Worm (Caenorhabditis elegans) whole organism, L4 larva: Measurements from ENCODE around the gene idpp-2.

Source experiments
- F37D6.2 ChIP-seq: sonication (generic microtip); optimal IDR thresholded peaks from 2 replicates; lab custom pipeline; 2016; ENCODE audit warnings: mild to moderate bottlenecking, missing genetic modification characterization, missing compliant biosample characterization
- F44E2.7 ChIP-seq: fragments of 200-800 bp; sonication (Bioruptor generic); IDR thresholded peaks from 2 replicates; pipeline ENCODE4 v2.1.2; 2022; ENCODE audit warnings: missing genetic modification characterization, missing compliant biosample characterization
- F49E8.2 ChIP-seq: sonication (generic microtip); optimal IDR thresholded peaks from 2 replicates; lab custom pipeline; 2016; ENCODE audit warnings: missing compliant biosample characterization, mild to moderate bottlenecking, missing genetic modification characterization, borderline replicate concordance
- T26A8.4 ChIP-seq: fragments of 200-800 bp; sonication (Bioruptor generic); IDR thresholded peaks from 2 replicates; pipeline ENCODE4 v1.3.6; 2022; ENCODE audit warnings: missing genetic modification characterization, missing compliant biosample characterization
- Y5F2A.4 ChIP-seq: fragments of 200-800 bp; sonication (Bioruptor generic); optimal IDR thresholded peaks from 2 replicates; lab custom pipeline; 2018; ENCODE audit warnings: mild to moderate bottlenecking, missing genetic modification characterization, missing compliant biosample characterization
- Y75B8A.6 ChIP-seq: fragments of 200-800 bp; sonication (Bioruptor generic); IDR thresholded peaks from 2 replicates; pipeline ENCODE4 v1.3.6; 2022; ENCODE audit warnings: missing genetic modification reagents, missing genetic modification characterization, missing compliant biosample characterization
- ZK337.2 ChIP-seq: fragments of 200-800 bp; sonication (Bioruptor generic); IDR thresholded peaks from 2 replicates; pipeline ENCODE4 v1.3.6; 2022; ENCODE audit warnings: missing genetic modification reagents, missing genetic modification characterization, missing compliant biosample characterization
- ZK546.5 ChIP-seq, 2 experiments: sonication (generic microtip); optimal IDR thresholded peaks; 2 replicates each; lab custom pipeline; 2017; ENCODE audit warnings: missing biosample characterization in 2 of 2, missing genetic modification characterization in 2 of 2
- aha-1 ChIP-seq: fragments of 150-350 bp; peaks from one replicate; lab custom pipeline; 2014; ENCODE audit warnings: missing biosample characterization, missing genetic modification characterization
- aly-2 ChIP-seq: sonication (generic microtip); optimal IDR thresholded peaks from 2 replicates; lab custom pipeline; 2018; ENCODE audit warnings: missing biosample characterization, missing genetic modification characterization
- ceh-20 ChIP-seq: fragments of 200-800 bp; sonication (Bioruptor generic); IDR thresholded peaks from 2 replicates; pipeline ENCODE4 v1.3.6; 2022; ENCODE audit warnings: missing genetic modification reagents, missing genetic modification characterization, missing compliant biosample characterization
- ceh-28 ChIP-seq: fragments of 150-350 bp; optimal IDR thresholded peaks from 2 replicates; lab custom pipeline; 2014; ENCODE audit warnings: missing biosample characterization, missing genetic modification reagents, missing genetic modification characterization
- ces-1 ChIP-seq: fragments of 150-350 bp; sonication (generic microtip); optimal IDR thresholded peaks from 4 replicates; lab custom pipeline; 2014; ENCODE audit warnings: missing biosample characterization, missing genetic modification reagents, missing genetic modification characterization
- dmd-6 ChIP-seq: fragments of 200-800 bp; sonication (Bioruptor generic); IDR thresholded peaks from 2 replicates; pipeline ENCODE4 v1.3.6; 2022; ENCODE audit warnings: missing genetic modification reagents, missing genetic modification characterization, missing compliant biosample characterization
- dpl-1 ChIP-seq: fragments of 150-350 bp; optimal IDR thresholded peaks from 2 replicates; lab custom pipeline; 2014; ENCODE audit warnings: missing biosample characterization, missing genetic modification reagents, missing genetic modification characterization
- dve-1 ChIP-seq: sonication (generic microtip); optimal IDR thresholded peaks from 2 replicates; lab custom pipeline; 2017; ENCODE audit warnings: antibody characterized with exemption, mild to moderate bottlenecking, missing genetic modification characterization, missing compliant biosample characterization; ENCODE audit not compliant: insufficient read depth
- egl-27 ChIP-seq: sonication (generic microtip); optimal IDR thresholded peaks from 3 replicates; lab custom pipeline; 2017; ENCODE audit warnings: missing biosample characterization, missing genetic modification reagents, missing genetic modification characterization
- egl-43 ChIP-seq: fragments of 200-800 bp; sonication (Bioruptor generic); IDR thresholded peaks from 2 replicates; pipeline ENCODE4 v1.3.6; 2022; ENCODE audit warnings: missing genetic modification reagents, missing genetic modification characterization, missing compliant biosample characterization
- fos-1 ChIP-seq: fragments of 150-350 bp; optimal IDR thresholded peaks from 2 replicates; lab custom pipeline; 2014; ENCODE audit warnings: missing biosample characterization, missing genetic modification characterization
- hlh-11 ChIP-seq: fragments of 200-800 bp; sonication (Bioruptor generic); optimal IDR thresholded peaks from 2 replicates; lab custom pipeline; 2018; ENCODE audit warnings: mild to moderate bottlenecking, missing genetic modification characterization, missing compliant biosample characterization
- hmg-1.1 ChIP-seq: fragments of 200-800 bp; sonication (Bioruptor generic); IDR thresholded peaks from 2 replicates; pipeline ENCODE4 v1.3.6; 2022; ENCODE audit warnings: missing genetic modification reagents, missing genetic modification characterization, missing compliant biosample characterization
- jun-1 ChIP-seq: fragments of 150-350 bp; optimal IDR thresholded peaks from 2 replicates; lab custom pipeline; 2014; ENCODE audit warnings: missing biosample characterization, missing genetic modification reagents, missing genetic modification characterization
- lin-15B ChIP-seq: fragments of 150-350 bp; sonication (generic microtip); optimal IDR thresholded peaks from 3 replicates; lab custom pipeline; 2014; ENCODE audit warnings: missing biosample characterization, missing genetic modification characterization
- lin-39 ChIP-seq: fragments of 150-350 bp; optimal IDR thresholded peaks from 2 replicates; lab custom pipeline; 2014; ENCODE audit warnings: missing biosample characterization, missing genetic modification reagents, missing genetic modification characterization
- lir-3 ChIP-seq: sonication (generic microtip); optimal IDR thresholded peaks from 2 replicates; lab custom pipeline; 2016; ENCODE audit warnings: mild to moderate bottlenecking, missing genetic modification characterization, missing compliant biosample characterization
- madf-5 ChIP-seq, 2 experiments: fragments of 200-800 bp; sonication (Bioruptor generic); IDR thresholded peaks; 2 replicates each; pipeline ENCODE4 v1.3.6; 2022; ENCODE audit warnings: missing compliant biosample characterization in 2 of 2, missing genetic modification characterization in 2 of 2
- mdl-1 ChIP-seq, 2 experiments: fragments of 150-350 bp in 1 of 2; sonication (generic microtip) in 1 of 2; optimal IDR thresholded peaks; 2 replicates each; lab custom pipeline; 2014 to 2017; ENCODE audit warnings: missing biosample characterization in 2 of 2, missing genetic modification characterization in 2 of 2
- mep-1 ChIP-seq: fragments of 150-350 bp; sonication (generic microtip); optimal IDR thresholded peaks from 3 replicates; lab custom pipeline; 2014; ENCODE audit warnings: missing biosample characterization, missing genetic modification characterization
- nhr-237 ChIP-seq: sonication (generic microtip); optimal IDR thresholded peaks from 2 replicates; lab custom pipeline; 2017; ENCODE audit warnings: missing biosample characterization, missing genetic modification characterization
- nhr-28 ChIP-seq: fragments of 150-350 bp; optimal IDR thresholded peaks from 2 replicates; lab custom pipeline; 2014; ENCODE audit warnings: missing biosample characterization, missing genetic modification characterization
- nhr-76 ChIP-seq: fragments of 150-350 bp; optimal IDR thresholded peaks from 2 replicates; lab custom pipeline; 2014; ENCODE audit warnings: missing biosample characterization, missing genetic modification characterization
- pha-4 ChIP-seq, 2 experiments: fragments of 150-350 bp in 1 of 2; fragments of 200-800 bp in 1 of 2; sonication (Bioruptor generic) in 1 of 2; IDR thresholded peaks in 1 of 2; optimal IDR thresholded peaks in 1 of 2; 2 replicates each; pipeline versions ENCODE4 v1.3.6 to Lab custom; 2014 to 2022; ENCODE audit warnings: missing genetic modification characterization in 2 of 2, missing genetic modification reagents in 2 of 2, missing biosample characterization in 1 of 2, missing compliant biosample characterization in 1 of 2
- php-3 ChIP-seq: fragments of 200-800 bp; sonication (Bioruptor generic); IDR thresholded peaks from 2 replicates; pipeline ENCODE4 v1.3.6; 2022; ENCODE audit warnings: missing genetic modification reagents, missing genetic modification characterization, missing compliant biosample characterization
- pqm-1 ChIP-seq: sonication (generic microtip); optimal IDR thresholded peaks from 2 replicates; lab custom pipeline; 2017; ENCODE audit warnings: missing biosample characterization, missing genetic modification characterization
- sdz-12 ChIP-seq: fragments of 200-800 bp; sonication (Bioruptor generic); optimal IDR thresholded peaks from 2 replicates; lab custom pipeline; 2018; ENCODE audit warnings: mild to moderate bottlenecking, missing genetic modification characterization, missing compliant biosample characterization
- snpc-1.2 ChIP-seq: fragments of 200-800 bp; sonication (Bioruptor generic); IDR thresholded peaks from 2 replicates; pipeline ENCODE4 v1.3.6; 2022; ENCODE audit warnings: missing genetic modification reagents, missing genetic modification characterization, missing compliant biosample characterization
- tra-1 ChIP-seq: fragments of 200-800 bp; sonication (Bioruptor generic); IDR thresholded peaks from 2 replicates; pipeline ENCODE4 v1.3.6; 2022; ENCODE audit warnings: missing genetic modification reagents, missing genetic modification characterization, missing compliant biosample characterization
- unc-39 ChIP-seq: sonication (generic microtip); optimal IDR thresholded peaks from 2 replicates; lab custom pipeline; 2017; ENCODE audit warnings: missing biosample characterization, missing genetic modification characterization
- unc-62 ChIP-seq, 3 experiments: fragments of 150-350 bp in 1 of 3; sonication (generic microtip); optimal IDR thresholded peaks in 2 of 3; peaks in 1 of 3; 1 replicate in 1 of 3; 2 replicates in 2 of 3; lab custom pipeline; 2014 to 2017; ENCODE audit warnings: missing biosample characterization in 3 of 3, missing genetic modification characterization in 3 of 3, missing genetic modification reagents in 3 of 3, missing genotype in 1 of 3
- vab-7 ChIP-seq: fragments of 200-800 bp; sonication (Bioruptor generic); IDR thresholded peaks from 2 replicates; pipeline ENCODE4 v1.3.6; 2022; ENCODE audit warnings: missing genetic modification reagents, missing genetic modification characterization, missing compliant biosample characterization
- zag-1 ChIP-seq: fragments of 150-350 bp; optimal IDR thresholded peaks from 2 replicates; lab custom pipeline; 2014; ENCODE audit warnings: missing biosample characterization, missing genetic modification characterization
- zfp-3 ChIP-seq: fragments of 200-800 bp; sonication (Bioruptor generic); conservative IDR thresholded peaks from 2 replicates; pipeline ENCODE4 v1.3.6; 2022; ENCODE audit warnings: missing genetic modification reagents, missing genetic modification characterization, missing compliant biosample characterization
- ztf-7 ChIP-seq: fragments of 150-350 bp; optimal IDR thresholded peaks from 2 replicates; lab custom pipeline; 2014; ENCODE audit warnings: missing biosample characterization, missing genetic modification characterization

Gene idpp-2

ce11 chrV:44026-44425 is 42.6 kb downstream of the idpp-2 start (continued):
- no peak for TF ChIP-seq ceh-28 (tag; lab: Kevin White, UChicago)
- no peak for TF ChIP-seq lin-39 (tag; lab: Kevin White, UChicago)
- no peak for TF ChIP-seq T26A8.4 (GFP tag; lab: Robert Waterston, UW)
- TF ChIP-seq snpc-1.2 (GFP tag; lab: Robert Waterston, UW): no peak
- no peak for TF ChIP-seq nhr-76 (tag; lab: Kevin White, UChicago)
- TF ChIP-seq lir-3 (tag; lab: Kevin White, UChicago): no peak
- TF ChIP-seq dmd-6 (GFP tag; lab: Robert Waterston, UW): peak; percentile 56
- no peak for TF ChIP-seq lin-15B
- TF ChIP-seq zfp-3 (GFP tag; lab: Robert Waterston, UW): no peak

ce11 chrV:45010-45409 is 43.6 kb downstream of the idpp-2 start, which contains the start of gene B0348.2:
Gene B0348.2, plus strand, starts transcription at chrV:45310.
- TF ChIP-seq F37D6.2 (no peak), mep-1 (tag; lab: Kevin White, UChicago) (no peak), fos-1 (tag; lab: Kevin White, UChicago) (no peak), vab-7 (GFP tag; lab: Robert Waterston, UW) (no peak), aha-1 (peak; percentile 39)

ce11 chrV:47799-48198 is 46.4 kb downstream of the idpp-2 start:
- TF ChIP-seq ces-1 (GFP tag; lab: Kevin White, UChicago): no peak
- 0 out of 2 replicates have a peak, but pooled peaks have one; percentile 15 for TF ChIP-seq php-3 (GFP tag; lab: Robert Waterston, UW)
- peak; percentile 83 for TF ChIP-seq dmd-6 (GFP tag; lab: Robert Waterston, UW)
- no peak for TF ChIP-seq dpl-1
- TF ChIP-seq F49E8.2 (tag; lab: Kevin White, UChicago): no peak
- peak in 1 of 2 experiments; percentile 44 for TF ChIP-seq unc-62 (GFP tag; optimal IDR thresholded peaks at IDR 0.05 in 1 of 2; lab: Kevin White, UChicago)
- no peak for TF ChIP-seq unc-62 (tag; optimal IDR thresholded peaks at IDR 0.05; lab: Kevin White, UChicago)
- TF ChIP-seq ZK546.5 (tag; optimal IDR thresholded peaks at IDR 0.05; lab: Kevin White, UChicago): no peak
- no peak for TF ChIP-seq mdl-1 (tag; optimal IDR thresholded peaks at IDR 0.05; lab: Kevin White, UChicago)
- TF ChIP-seq ztf-7 (tag; lab: Kevin White, UChicago): no peak
- TF ChIP-seq pqm-1 (tag; lab: Kevin White, UChicago): peak; percentile 70
- no peak for TF ChIP-seq sdz-12
- 0 out of 2 replicates have a peak, but pooled peaks have one; percentile 53 for TF ChIP-seq tra-1
- TF ChIP-seq nhr-28 (tag; lab: Kevin White, UChicago): peak; percentile 67
- TF ChIP-seq hlh-11 (tag; lab: Kevin White, UChicago): peak; percentile 60
- peak; percentile 51 for TF ChIP-seq dve-1 (tag; lab: Kevin White, UChicago)
- no peak for TF ChIP-seq aly-2
- no peak for TF ChIP-seq pha-4 (GFP tag; IDR thresholded peaks at IDR 0.05; lab: Robert Waterston, UW)
- TF ChIP-seq pha-4 (tag; optimal IDR thresholded peaks at IDR 0.05; lab: Kevin White, UChicago): no peak
- TF ChIP-seq, all 104 proteins: peak for 8

ce11 chrV:48622-49021 is 47.2 kb downstream of the idpp-2 start, which contains the start of gene B0348.1:
Gene B0348.1, plus strand, starts transcription at chrV:48922.
- TF ChIP-seq php-3 (GFP tag; lab: Robert Waterston, UW): no peak

- TF ChIP-seq zag-1 (no peak), hlh-11 (tag; lab: Kevin White, UChicago) (no peak), Y75B8A.6 (GFP tag; lab: Robert Waterston, UW) (peak; percentile 86), ces-1 (GFP tag; lab: Kevin White, UChicago) (no peak), egl-27 (tag; lab: Kevin White, UChicago) (no peak), lir-3 (tag; lab: Kevin White, UChicago) (peak; percentile 37), dpl-1 (no peak), F44E2.7 (GFP tag; lab: Robert Waterston, UW) (peak; percentile 89; the same call in 1 of the 2 replicates), madf-5 (GFP tag; IDR thresholded peaks at IDR 0.05; lab: Robert Waterston, UW) (peak; percentile 79 to 89; a peak in 3 of 4 replicates), pha-4 (GFP tag; IDR thresholded peaks at IDR 0.05; lab: Robert Waterston, UW) (peak; percentile 88; the same call in 1 of the 2 replicates), pha-4 (tag; optimal IDR thresholded peaks at IDR 0.05; lab: Kevin White, UChicago) (no peak), unc-39 (tag; lab: Kevin White, UChicago) (no peak), ZK337.2 (GFP tag; lab: Robert Waterston, UW) (peak; percentile 45; the same call in 1 of the 2 replicates), hmg-1.1 (GFP tag; lab: Robert Waterston, UW) (peak; percentile 87), egl-43 (peak; percentile 92), nhr-237 (tag; lab: Kevin White, UChicago) (no peak), jun-1 (tag; lab: Kevin White, UChicago) (peak; percentile 4), aha-1 (peak; percentile 87), ceh-20 (0 out of 2 replicates have a peak, but pooled peaks have one; percentile 24), Y5F2A.4 (peak; percentile 84)
Measured at ce11 chrV:53286-53685, 51.9 kb downstream of the idpp-2 start.
